1 worm cellular context compared by ENCODE assay signal in genomic region chrII:12659676-12660371, ce11.
TF ChIP-seq lines count a peak whose summit lies in the region.

No protein-coding gene starts in this region.

TF ChIP-seq in whole organism, L1 larva, 84 proteins besides CTCF, POLR2A, EP300 and RAD21 (continued from another document):
- TF ChIP-seq hlh-4 (tag; optimal IDR thresholded peaks at IDR 0.05; lab: Kevin White, UChicago) (no peak), lin-13 (GFP tag; optimal IDR thresholded peaks at IDR 0.05; lab: Kevin White, UChicago) (no peak), F16B12.6 (tag; optimal IDR thresholded peaks at IDR 0.05; lab: Kevin White, UChicago) (no peak), ceh-82 (tag; optimal IDR thresholded peaks at IDR 0.05; lab: Kevin White, UChicago) (no peak), ets-5 (GFP tag; IDR thresholded peaks at IDR 0.05; lab: Robert Waterston, UW) (no peak), nhr-85 (tag; lab: Kevin White, UChicago) (no peak), tbx-2 (tag; optimal IDR thresholded peaks at IDR 0.05; lab: Kevin White, UChicago) (no peak), fkh-8 (tag; optimal IDR thresholded peaks at IDR 0.05; lab: Kevin White, UChicago) (peak; percentile 16), mep-1 (tag; optimal IDR thresholded peaks at IDR 0.05; lab: Kevin White, UChicago) (peak; percentile 18), nhr-237 (tag; optimal IDR thresholded peaks at IDR 0.05; lab: Kevin White, UChicago) (no peak), nhr-84 (tag; optimal IDR thresholded peaks at IDR 0.05; lab: Kevin White, UChicago) (no peak), mdl-1 (tag; optimal IDR thresholded peaks at IDR 0.05; lab: Kevin White, UChicago) (peak in 1 of 2 experiments; percentile 1), C16A3.4 (tag; optimal IDR thresholded peaks at IDR 0.05; lab: Kevin White, UChicago) (no peak), snpc-4 (tag; optimal IDR thresholded peaks at IDR 0.05; lab: Kevin White, UChicago) (no peak), nhr-28 (tag; optimal IDR thresholded peaks at IDR 0.05; lab: Kevin White, UChicago) (no peak), tlp-1 (tag; optimal IDR thresholded peaks at IDR 0.05; lab: Kevin White, UChicago) (no peak), efl-3 (GFP tag; optimal IDR thresholded peaks at IDR 0.05; lab: Kevin White, UChicago) (no peak), C04F5.9 (tag; optimal IDR thresholded peaks at IDR 0.05; lab: Kevin White, UChicago) (no peak), pax-3 (tag; optimal IDR thresholded peaks at IDR 0.05; lab: Kevin White, UChicago) (no peak), rnt-1 (tag; optimal IDR thresholded peaks at IDR 0.05; lab: Kevin White, UChicago) (peak; percentile 68), ama-1 (optimal IDR thresholded peaks at IDR 0.05; lab: Kevin White, UChicago) (no peak), ztf-4 (tag; optimal IDR thresholded peaks at IDR 0.05; lab: Kevin White, UChicago) (no peak), blmp-1 (tag; optimal IDR thresholded peaks at IDR 0.05; lab: Kevin White, UChicago) (no peak), lin-35 (GFP tag; optimal IDR thresholded peaks at IDR 0.05; lab: Kevin White, UChicago) (peak in 1 of 2 experiments; percentile 13), C34B4.2 (tag; optimal IDR thresholded peaks at IDR 0.05; lab: Kevin White, UChicago) (no peak), isw-1 (GFP tag; IDR thresholded peaks at IDR 0.05; lab: Robert Waterston, UW) (no peak), nhr-90 (tag; optimal IDR thresholded peaks at IDR 0.05; lab: Kevin White, UChicago; ENCODE audit: poor library complexity) (no peak), aly-2 (tag; optimal IDR thresholded peaks at IDR 0.05; lab: Kevin White, UChicago) (no peak), nhr-76 (tag; optimal IDR thresholded peaks at IDR 0.05; lab: Kevin White, UChicago) (no peak), unc-98 (GFP tag; IDR thresholded peaks at IDR 0.05; lab: Robert Waterston, UW) (peak; percentile 48), zip-4 (GFP tag; optimal IDR thresholded peaks at IDR 0.05; lab: Kevin White, UChicago) (no peak), dsc-1 (tag; optimal IDR thresholded peaks at IDR 0.05; lab: Kevin White, UChicago) (peak; percentile 95), nhr-11 (tag; optimal IDR thresholded peaks at IDR 0.05; lab: Kevin White, UChicago) (no peak), fkh-10 (GFP tag; optimal IDR thresholded peaks at IDR 0.05; lab: Kevin White, UChicago) (no peak), nhr-71 (tag; optimal IDR thresholded peaks at IDR 0.05; lab: Kevin White, UChicago) (peak; percentile 76), lin-15B (tag; optimal IDR thresholded peaks at IDR 0.05; lab: Kevin White, UChicago) (no peak), irx-1 (tag; optimal IDR thresholded peaks at IDR 0.05; lab: Kevin White, UChicago) (peak; percentile 22), ceh-90 (tag; optimal IDR thresholded peaks at IDR 0.05; lab: Kevin White, UChicago) (no peak), ceh-63 (GFP tag; optimal IDR thresholded peaks at IDR 0.05; lab: Kevin White, UChicago) (no peak), mab-9 (GFP tag; IDR thresholded peaks at IDR 0.05; lab: Robert Waterston, UW) (no peak), snu-23 (GFP tag; optimal IDR thresholded peaks at IDR 0.05; lab: Kevin White, UChicago) (peak; percentile 45)
TF ChIP-seq in whole organism, L1 larva: peak in this region for 21.
